Fruit fly (Drosophila melanogaster) whole organism, embryonic: ENCODE results near the gene Sec23.

Source experiments
- Atf3 ChIP-seq: fragments of 200-800 bp; sonication (Bioruptor generic); optimal IDR thresholded peaks from 3 replicates; lab custom pipeline; 2016; ENCODE audit warnings: missing biosample characterization, missing genetic modification characterization
- Atf6 ChIP-seq: fragments of 200-800 bp; sonication (Bioruptor generic); IDR thresholded peaks from 2 replicates; pipeline ENCODE4 v1.3.6; 2022; ENCODE audit warnings: missing biosample characterization, missing genetic modification characterization
- Bteb2 ChIP-seq: fragments of 200-800 bp; sonication (Bioruptor generic); optimal IDR thresholded peaks from 2 replicates; lab custom pipeline; 2016; ENCODE audit warnings: missing biosample characterization, missing genetic modification characterization
- CG10543 ChIP-seq: fragments of 200-800 bp; sonication (Bioruptor generic); optimal IDR thresholded peaks from 3 replicates; lab custom pipeline; 2017; ENCODE audit warnings: missing biosample characterization, mild to moderate bottlenecking, missing genetic modification characterization, moderate library complexity
- CG11560 ChIP-seq: fragments of 200-800 bp; sonication (Bioruptor generic); IDR thresholded peaks from 3 replicates; pipeline ENCODE4 v1.3.6; 2022; ENCODE audit warnings: missing biosample characterization, missing genetic modification characterization
- CG12219 ChIP-seq: fragments of 200-800 bp; sonication (Bioruptor generic); optimal IDR thresholded peaks from 3 replicates; lab custom pipeline; 2018; ENCODE audit warnings: missing biosample characterization, mild to moderate bottlenecking, missing genetic modification characterization
- CG14441 ChIP-seq: fragments of 200-800 bp; sonication (Bioruptor generic); IDR thresholded peaks from 2 replicates; pipeline ENCODE4 v1.3.6; 2022; ENCODE audit warnings: missing biosample characterization, missing genetic modification characterization
- CG15696 ChIP-seq: fragments of 200-800 bp; sonication (Bioruptor generic); optimal IDR thresholded peaks from 2 replicates; lab custom pipeline; 2019; ENCODE audit warnings: missing biosample characterization, mild to moderate bottlenecking, missing genetic modification characterization, moderate library complexity
- CG1603 ChIP-seq: fragments of 200-800 bp; sonication (Bioruptor generic); optimal IDR thresholded peaks from 2 replicates; lab custom pipeline; 2019; ENCODE audit warnings: missing biosample characterization, mild to moderate bottlenecking, missing genetic modification characterization, moderate library complexity
- CG16813 ChIP-seq: fragments of 200-800 bp; sonication (Bioruptor generic); IDR thresholded peaks from 3 replicates; pipeline ENCODE4 v1.3.6; 2022; ENCODE audit warnings: missing biosample characterization, missing genetic modification characterization; ENCODE audit not compliant: partially characterized antibody
- CG17186 ChIP-seq: fragments of 200-800 bp; sonication (Bioruptor generic); optimal IDR thresholded peaks from 3 replicates; lab custom pipeline; 2017; ENCODE audit warnings: missing biosample characterization, missing genetic modification reagents, missing genetic modification characterization
- CG3163 ChIP-seq: fragments of 200-800 bp; sonication (Bioruptor generic); optimal IDR thresholded peaks from 3 replicates; lab custom pipeline; 2016; ENCODE audit warnings: missing biosample characterization, missing genetic modification characterization
- CG32767 ChIP-seq: fragments of 200-800 bp; sonication (Bioruptor generic); IDR thresholded peaks from 2 replicates; pipeline ENCODE4 v1.3.6; 2022; ENCODE audit warnings: missing biosample characterization, missing genetic modification characterization
- CG5953 ChIP-seq: fragments of 200-800 bp; sonication (Bioruptor generic); IDR thresholded peaks from 2 replicates; pipeline ENCODE4 v1.3.6; 2022; ENCODE audit warnings: missing biosample characterization, missing genetic modification characterization
- CG6689 ChIP-seq: fragments of 200-800 bp; sonication (Bioruptor generic); IDR thresholded peaks from 2 replicates; pipeline ENCODE4 v1.3.6; 2022; ENCODE audit warnings: missing biosample characterization, missing genetic modification characterization
- CG6854 ChIP-seq: fragments of 200-800 bp; sonication (Bioruptor generic); optimal IDR thresholded peaks from 3 replicates; lab custom pipeline; 2017; ENCODE audit warnings: missing biosample characterization, mild to moderate bottlenecking, missing genetic modification characterization
- CG8290 ChIP-seq, 3 experiments: fragments of 200-800 bp; sonication (Bioruptor generic); optimal IDR thresholded peaks; 2 replicates each; lab custom pipeline; 2016 to 2019; ENCODE audit warnings: missing biosample characterization in 3 of 3, missing genetic modification characterization in 3 of 3, mild to moderate bottlenecking in 2 of 3, moderate library complexity in 1 of 3
- CG8359 ChIP-seq: fragments of 200-800 bp; sonication (Bioruptor generic); optimal IDR thresholded peaks from 2 replicates; lab custom pipeline; 2017; ENCODE audit warnings: missing biosample characterization, mild to moderate bottlenecking, missing genetic modification characterization, borderline replicate concordance
- CG8478 ChIP-seq: fragments of >200 bp; optimal IDR thresholded peaks from 2 replicates; lab custom pipeline; 2018
- CG9727 ChIP-seq: fragments of 200-800 bp; sonication (Bioruptor generic); optimal IDR thresholded peaks from 3 replicates; lab custom pipeline; 2017; ENCODE audit warnings: missing biosample characterization, mild to moderate bottlenecking, missing genetic modification characterization
- Camta ChIP-seq: fragments of 200-800 bp; sonication (Bioruptor generic); optimal IDR thresholded peaks from 2 replicates; lab custom pipeline; 2016; ENCODE audit warnings: missing biosample characterization, missing genetic modification characterization
- Dfd ChIP-seq, 2 experiments: fragments of >200 bp; optimal IDR thresholded peaks; 2 replicates each; lab custom pipeline; 2017; ENCODE audit warnings: missing biosample characterization in 2 of 2, missing genetic modification characterization in 2 of 2
- Fer2 ChIP-seq: fragments of 200-800 bp; sonication (Bioruptor generic); optimal IDR thresholded peaks from 2 replicates; lab custom pipeline; 2018; ENCODE audit warnings: missing biosample characterization, mild to moderate bottlenecking, missing genetic modification characterization, moderate library complexity
- GATAe ChIP-seq: fragments of 200-800 bp; sonication (Bioruptor generic); conservative IDR thresholded peaks from 2 replicates; pipeline ENCODE4 v1.3.6; 2022; ENCODE audit warnings: missing biosample characterization, missing genetic modification characterization
- HmgZ ChIP-seq: fragments of 200-800 bp; sonication (Bioruptor generic); optimal IDR thresholded peaks from 2 replicates; lab custom pipeline; 2018; ENCODE audit warnings: missing biosample characterization, mild to moderate bottlenecking, missing genetic modification characterization
- Hmr ChIP-seq: fragments of 200-800 bp; sonication (Bioruptor generic); optimal IDR thresholded peaks from 3 replicates; lab custom pipeline; 2017; ENCODE audit warnings: mild to moderate bottlenecking, missing biosample characterization, missing genetic modification reagents, missing genetic modification characterization
- Jarid2 ChIP-seq: fragments of 200-800 bp; sonication (Bioruptor generic); optimal IDR thresholded peaks from 3 replicates; lab custom pipeline; 2017; ENCODE audit warnings: mild to moderate bottlenecking, missing biosample characterization, missing genetic modification reagents, missing genetic modification characterization
- MTF-1 ChIP-seq: fragments of 200-800 bp; sonication (Bioruptor generic); optimal IDR thresholded peaks from 2 replicates; lab custom pipeline; 2018; ENCODE audit warnings: missing biosample characterization, mild to moderate bottlenecking, missing genetic modification characterization, borderline replicate concordance
- Mad ChIP-seq: fragments of 200-800 bp; sonication (Bioruptor generic); optimal IDR thresholded peaks from 2 replicates; lab custom pipeline; 2016; ENCODE audit warnings: missing biosample characterization, missing genetic modification characterization
- NC2α ChIP-seq: fragments of 200-800 bp; sonication (Bioruptor generic); optimal IDR thresholded peaks from 2 replicates; lab custom pipeline; 2016; ENCODE audit warnings: missing biosample characterization, missing genetic modification characterization
- Sox102F ChIP-seq: fragments of 200-800 bp; sonication (Bioruptor generic); optimal IDR thresholded peaks from 2 replicates; lab custom pipeline; 2018; ENCODE audit warnings: missing biosample characterization, mild to moderate bottlenecking, missing genetic modification characterization, moderate library complexity
- ato ChIP-seq: fragments of 200-800 bp; sonication (Bioruptor generic); IDR thresholded peaks from 2 replicates; pipeline ENCODE4 v1.3.6; 2022; ENCODE audit warnings: missing biosample characterization, missing genetic modification characterization; ENCODE audit not compliant: partially characterized antibody
- cas ChIP-seq: fragments of 200-800 bp; sonication (Bioruptor generic); IDR thresholded peaks from 2 replicates; pipeline ENCODE4 v1.3.6; 2022; ENCODE audit warnings: missing biosample characterization, missing genetic modification characterization
- crc ChIP-seq: fragments of 200-800 bp; sonication (Bioruptor generic); optimal IDR thresholded peaks from 2 replicates; lab custom pipeline; 2016; ENCODE audit warnings: missing biosample characterization, missing genetic modification characterization
- emc ChIP-seq: fragments of 200-800 bp; sonication (Bioruptor generic); optimal IDR thresholded peaks from 2 replicates; lab custom pipeline; 2016; ENCODE audit warnings: missing biosample characterization, missing genetic modification characterization
- eve ChIP-seq, 2 experiments: fragments of >200 bp; optimal IDR thresholded peaks; 2 replicates each; lab custom pipeline; 2017; ENCODE audit warnings: missing biosample characterization in 2 of 2, missing genetic modification characterization in 2 of 2
- eyg ChIP-seq: fragments of 200-800 bp; sonication (Bioruptor generic); optimal IDR thresholded peaks from 3 replicates; lab custom pipeline; 2016; ENCODE audit warnings: missing biosample characterization, missing genetic modification characterization
- gcm ChIP-seq: fragments of 200-800 bp; sonication (Bioruptor generic); optimal IDR thresholded peaks from 2 replicates; lab custom pipeline; 2019; ENCODE audit warnings: missing biosample characterization, mild to moderate bottlenecking, missing genetic modification characterization, moderate library complexity
- lbe ChIP-seq: fragments of 200-800 bp; sonication (Bioruptor generic); optimal IDR thresholded peaks from 2 replicates; lab custom pipeline; 2016; ENCODE audit warnings: missing biosample characterization, mild to moderate bottlenecking, missing genetic modification characterization
- oc ChIP-seq: fragments of 200-800 bp; sonication (Bioruptor generic); optimal IDR thresholded peaks from 2 replicates; lab custom pipeline; 2018; ENCODE audit warnings: missing biosample characterization, mild to moderate bottlenecking, missing genetic modification characterization, moderate library complexity
- odd ChIP-seq: fragments of 200-800 bp; sonication (Bioruptor generic); optimal IDR thresholded peaks from 2 replicates; lab custom pipeline; 2017; ENCODE audit warnings: missing biosample characterization, mild to moderate bottlenecking, missing genetic modification characterization
- onecut ChIP-seq: fragments of 200-800 bp; sonication (Bioruptor generic); IDR thresholded peaks from 2 replicates; pipeline ENCODE4 v1.3.6; 2022; ENCODE audit warnings: missing biosample characterization, missing genetic modification characterization
- pros ChIP-seq: fragments of 200-800 bp; sonication (Bioruptor generic); optimal IDR thresholded peaks from 3 replicates; lab custom pipeline; 2019; ENCODE audit warnings: missing biosample characterization, mild to moderate bottlenecking, missing genetic modification characterization, moderate library complexity
- salm ChIP-seq: fragments of 200-800 bp; sonication (Bioruptor generic); optimal IDR thresholded peaks from 2 replicates; lab custom pipeline; 2018; ENCODE audit warnings: missing biosample characterization, mild to moderate bottlenecking, missing genetic modification characterization
- sens-2 ChIP-seq: fragments of 200-800 bp; sonication (Bioruptor generic); IDR thresholded peaks from 2 replicates; pipeline ENCODE4 v1.3.6; 2022; ENCODE audit warnings: missing biosample characterization, missing genetic modification characterization
- sim ChIP-seq: fragments of 200-800 bp; sonication (Bioruptor generic); IDR thresholded peaks from 2 replicates; pipeline ENCODE4 v1.3.6; 2022; ENCODE audit warnings: missing biosample characterization, missing genetic modification characterization
- usp ChIP-seq: fragments of >200 bp; optimal IDR thresholded peaks from 2 replicates; lab custom pipeline; 2017; ENCODE audit warnings: missing biosample characterization, missing genetic modification characterization
- vnd ChIP-seq: fragments of 200-800 bp; sonication (Bioruptor generic); IDR thresholded peaks from 3 replicates; pipeline ENCODE4 v1.3.6; 2022; ENCODE audit warnings: missing biosample characterization, missing genetic modification characterization; ENCODE audit not compliant: partially characterized antibody
- zen2 ChIP-seq: fragments of 200-800 bp; sonication (Bioruptor generic); IDR thresholded peaks from 3 replicates; pipeline ENCODE4 v1.3.6; 2022; ENCODE audit warnings: missing biosample characterization, missing genetic modification characterization; ENCODE audit not compliant: partially characterized antibody
- zf30C ChIP-seq: fragments of 200-800 bp; sonication (Bioruptor generic); optimal IDR thresholded peaks from 3 replicates; lab custom pipeline; 2018; ENCODE audit warnings: missing biosample characterization, mild to moderate bottlenecking, missing genetic modification characterization

Sec23 gene

DNA sequence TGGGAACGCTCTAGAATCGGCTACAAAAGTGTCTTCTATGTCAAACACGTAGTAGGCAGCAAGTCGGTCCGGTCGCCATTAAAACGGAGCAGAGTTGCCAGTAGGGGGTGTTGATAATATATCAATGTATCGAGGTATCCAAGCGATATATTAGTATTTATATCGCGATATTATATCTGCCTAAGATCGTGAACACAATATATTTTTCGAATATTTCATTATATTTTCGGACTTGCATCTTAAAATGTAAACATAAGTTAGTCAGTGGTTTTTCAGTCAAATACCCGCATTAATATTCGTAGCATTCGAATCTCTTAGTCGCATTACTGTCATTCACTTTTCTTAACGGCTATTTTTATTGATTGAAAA lies 10.9 kb downstream of the Sec23 start, which contains the start of gene CG2182 (continued):
- TF ChIP-seq Bteb2 (GFP tag; lab: Kevin White, UChicago): no peak
- peak; percentile 50 for TF ChIP-seq CG16813 (GFP tag; lab: Robert Waterston, UW)
- peak; percentile 47; the same call in 2 of the 3 replicates for TF ChIP-seq zen2 (GFP tag; lab: Robert Waterston, UW)
- TF ChIP-seq CG15696 (tag; lab: Kevin White, UChicago): no peak
- no peak for TF ChIP-seq oc
- no peak for TF ChIP-seq Camta
- no peak for TF ChIP-seq CG14441 (GFP tag; lab: Robert Waterston, UW)
- no peak for TF ChIP-seq CG10543 (GFP tag; lab: Kevin White, UChicago)
- no peak for TF ChIP-seq cas (GFP tag; lab: Robert Waterston, UW)
- no peak for TF ChIP-seq sens-2 (GFP tag; lab: Robert Waterston, UW)
- TF ChIP-seq CG8290 (GFP tag; optimal IDR thresholded peaks at IDR 0.05; lab: Kevin White, UChicago): no peak
- peak; percentile 48 to 50 for TF ChIP-seq CG8290 (tag; optimal IDR thresholded peaks at IDR 0.05; lab: Kevin White, UChicago)
- TF ChIP-seq Fer2: no peak
- TF ChIP-seq CG8478 (lab: Kevin White, UChicago): no peak
- no peak for TF ChIP-seq MTF-1 (GFP tag; lab: Kevin White, UChicago)
- TF ChIP-seq gcm: no peak
- no peak; the same call in 1 of the 2 replicates for TF ChIP-seq GATAe (GFP tag; lab: Robert Waterston, UW)
- TF ChIP-seq Atf3: no peak
- TF ChIP-seq emc (GFP tag; lab: Kevin White, UChicago): no peak
- TF ChIP-seq vnd (GFP tag; lab: Robert Waterston, UW): peak; percentile 42
- no peak for TF ChIP-seq CG32767
- no peak for TF ChIP-seq Dfd (GFP tag; optimal IDR thresholded peaks at IDR 0.05; lab: Kevin White, UChicago)

DNA sequence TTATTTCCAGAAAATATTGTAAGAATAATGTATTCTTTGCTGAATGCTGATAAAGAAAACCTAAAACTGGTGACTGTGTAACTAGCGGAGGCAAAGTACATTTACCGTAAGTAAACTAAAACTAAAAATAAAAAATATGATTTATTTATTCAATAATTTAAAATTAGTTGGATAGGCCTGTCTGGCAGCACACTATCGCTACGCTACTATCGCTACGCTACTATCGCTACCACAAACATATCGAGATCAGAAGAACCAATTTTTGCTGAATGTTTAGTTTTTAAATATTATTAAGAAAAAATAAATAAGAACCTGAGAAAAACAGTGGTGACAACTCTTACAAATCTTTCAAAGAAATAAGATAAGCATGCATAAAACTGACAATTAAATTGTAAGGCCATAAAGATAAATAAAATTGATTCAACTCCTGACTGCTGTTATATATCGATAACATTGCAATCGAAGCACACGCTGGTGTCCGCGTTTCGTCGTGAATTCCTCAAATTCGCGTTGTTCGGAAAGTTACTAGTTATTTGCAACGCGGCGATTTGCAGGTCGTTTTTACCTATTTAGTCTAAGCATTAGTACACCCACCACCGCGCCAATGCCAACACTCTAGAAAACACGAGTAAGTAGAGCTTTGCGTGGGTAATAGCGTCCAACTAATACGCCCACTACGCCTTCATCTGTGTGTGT lies 11.5 kb downstream of the Sec23 start, which contains the start of gene Wdr33:
TSS of gene Wdr33 (plus strand) at position 438 of the 696 bp plus-strand sequence.
- TF ChIP-seq ato (GFP tag; lab: Robert Waterston, UW) (peak; percentile 68), CG6689 (GFP tag; lab: Robert Waterston, UW) (0 out of 2 replicates have a peak, but pooled peaks have one; percentile 4), onecut (GFP tag; lab: Robert Waterston, UW) (no peak), Hmr (GFP tag; lab: Kevin White, UChicago) (peak; percentile 60), eve (GFP tag; optimal IDR thresholded peaks at IDR 0.05; lab: Kevin White, UChicago) (no peak), CG9727 (peak; percentile 61), NC2α (GFP tag; lab: Kevin White, UChicago) (no peak), CG8359 (GFP tag; lab: Kevin White, UChicago) (no peak), CG12219 (no peak), lbe (GFP tag; lab: Kevin White, UChicago) (no peak), CG6854 (no peak), crc (GFP tag; lab: Kevin White, UChicago) (no peak), HmgZ (tag; lab: Kevin White, UChicago) (no peak), CG11560 (no peak), CG17186 (GFP tag; lab: Kevin White, UChicago) (no peak), Atf6 (no peak), sim (GFP tag; lab: Robert Waterston, UW) (no peak), usp (GFP tag; lab: Kevin White, UChicago) (no peak), CG5953 (no peak), CG1603 (tag; lab: Kevin White, UChicago) (no peak), Sox102F (no peak), CG3163 (GFP tag; lab: Kevin White, UChicago) (no peak), odd (GFP tag; lab: Kevin White, UChicago) (no peak), salm (tag; lab: Kevin White, UChicago) (no peak), Jarid2 (GFP tag; lab: Kevin White, UChicago) (no peak), eyg (GFP tag; lab: Kevin White, UChicago) (no peak), pros (GFP tag; lab: Kevin White, UChicago) (no peak), zf30C (no peak), Mad (GFP tag; lab: Kevin White, UChicago) (no peak)
